Worm (Caenorhabditis elegans): ENCODE measurements around the gene cul-5.

Gene cul-5

DNA sequence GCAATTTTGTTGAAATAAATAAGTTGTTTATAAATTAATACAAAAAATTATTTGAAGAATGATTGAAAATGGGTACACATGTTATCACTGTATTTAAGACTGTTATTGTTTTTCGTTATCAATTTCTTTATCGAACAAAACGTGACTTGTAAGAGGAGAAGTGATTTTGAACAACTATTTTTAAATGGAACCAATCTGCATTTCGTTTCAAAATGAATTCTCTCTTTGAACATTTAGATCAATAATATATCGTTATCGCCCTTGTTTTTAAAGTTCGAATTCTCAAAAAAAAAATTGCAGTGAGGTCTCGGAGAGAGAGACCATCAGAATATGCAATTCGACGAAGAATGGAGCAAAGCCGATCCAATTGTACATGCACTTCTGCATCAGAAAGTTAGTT, at the start of gene cul-5:
Gene cul-5 (plus strand): TSS at position 301 of the 400 bp plus-strand sequence.
- TF ChIP-seq unc-62 (GFP tag; optimal IDR thresholded peaks at IDR 0.05), result no peak

DNA sequence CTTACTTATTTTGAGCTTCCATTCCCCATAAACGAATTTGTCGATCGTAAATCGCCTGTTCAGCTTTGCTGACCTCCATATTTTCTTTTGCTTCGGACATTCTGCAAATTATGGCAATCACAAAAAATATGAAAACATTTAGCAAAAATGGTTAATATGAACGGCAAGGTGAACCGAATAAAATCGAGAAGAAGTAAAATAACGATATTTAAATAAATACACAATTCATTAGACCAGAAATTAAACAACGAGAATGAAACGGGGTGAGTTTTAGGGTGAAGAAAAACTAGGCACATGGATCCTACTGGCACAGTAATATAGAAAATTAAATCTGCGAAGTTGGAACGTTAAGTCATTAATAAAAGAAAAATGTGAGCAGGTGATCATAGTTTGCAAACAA, 49.1 kb upstream of the cul-5 start, which contains the start of gene aos-1:
Gene aos-1 (minus strand): TSS at position 101 of the 400 bp plus-strand sequence.
- no peak for TF ChIP-seq unc-62 (GFP tag; optimal IDR thresholded peaks at IDR 0.05)

ce11 chrV:10133277-10133676, 46.1 kb upstream of the cul-5 start:
- TF ChIP-seq unc-62 (GFP tag; optimal IDR thresholded peaks at IDR 0.05), result no peak

DNA sequence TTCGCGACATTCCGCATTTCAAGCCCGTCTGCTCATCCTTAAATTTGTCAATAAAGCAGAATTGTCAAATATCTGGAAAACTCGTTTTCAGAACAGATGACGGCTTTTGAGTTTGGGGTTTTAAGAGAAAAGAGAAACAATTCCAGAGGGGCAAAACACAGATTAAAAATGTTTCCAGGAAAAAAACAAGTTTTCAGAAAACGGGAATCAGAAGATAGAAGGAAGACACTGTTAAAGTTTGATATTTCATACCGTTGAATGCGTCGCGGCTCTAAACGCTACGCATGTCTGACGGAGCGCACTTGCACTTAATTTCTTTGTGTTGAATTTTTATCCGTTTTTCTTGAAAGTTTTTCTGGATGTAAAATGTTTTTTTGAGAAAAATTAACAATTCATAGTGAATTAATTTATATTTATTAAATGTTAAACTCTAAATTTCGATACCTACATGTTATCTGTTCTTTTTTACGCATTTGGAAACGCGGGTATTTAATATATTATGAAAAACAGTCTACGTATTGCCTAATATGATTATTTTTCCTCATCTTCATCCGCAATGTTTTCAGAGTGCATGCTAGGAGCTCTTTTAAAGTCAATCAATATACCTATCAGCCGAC, 45.1 kb upstream of the cul-5 start, which contains the start of the genes C08B6.18, wdr-20 and C08B6.8:
Gene C08B6.18 (minus strand): TSS at position 51 of the 617 bp plus-strand sequence.
Gene wdr-20 (minus strand): TSS at position 82 of the 617 bp plus-strand sequence.
Gene C08B6.8 (plus strand): TSS at position 567 of the 617 bp plus-strand sequence.
- no peak for TF ChIP-seq unc-62 (GFP tag; optimal IDR thresholded peaks at IDR 0.05)

ce11 chrV:10145653-10146052, 33.7 kb upstream of the cul-5 start, which contains the start of gene C51E3.9:
Gene C51E3.9 (plus strand): TSS chrV:10145953.
- TF ChIP-seq unc-62 (GFP tag; optimal IDR thresholded peaks at IDR 0.05), result no peak

- TF ChIP-seq unc-62 (GFP tag; optimal IDR thresholded peaks at IDR 0.05), result no peak
These were observed 32.5 kb upstream of the cul-5 start for ce11 chrV:10146787-10147186.

- TF ChIP-seq unc-62 (GFP tag; optimal IDR thresholded peaks at IDR 0.05), result no peak
These were observed 31.0 kb upstream of the cul-5 start, which contains the start of gene srsx-26 for ce11 chrV:10148352-10148751. Gene srsx-26 (plus strand): TSS chrV:10148652.

ce11 chrV:10149728-10150127, 29.6 kb upstream of the cul-5 start, which contains the start of gene srsx-27:
Gene srsx-27 (plus strand): TSS chrV:10150028.
- no peak for TF ChIP-seq unc-62 (GFP tag; optimal IDR thresholded peaks at IDR 0.05)

DNA sequence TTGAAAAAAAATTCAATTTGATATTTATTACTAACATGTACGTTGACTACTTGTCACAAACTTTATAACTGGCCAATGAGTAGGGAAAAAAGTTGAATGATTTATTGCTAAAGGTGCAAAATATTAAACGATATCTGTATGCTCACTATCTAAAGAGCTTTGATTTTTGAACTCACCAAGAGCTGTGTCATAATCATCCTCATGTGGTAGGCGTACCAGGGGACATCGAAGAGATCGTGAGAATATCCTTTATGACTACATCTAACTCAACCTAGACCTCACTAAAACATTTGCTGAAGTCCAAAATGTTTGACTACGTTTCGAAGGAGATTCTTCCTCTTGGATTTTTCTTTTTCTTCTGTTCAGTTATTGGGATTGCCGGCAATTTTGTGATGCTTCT, 27.1 kb upstream of the cul-5 start, which contains the start of gene srsx-28:
Gene srsx-28 (plus strand): TSS at position 301 of the 400 bp plus-strand sequence.
- no peak for TF ChIP-seq unc-62 (GFP tag; optimal IDR thresholded peaks at IDR 0.05)

DNA sequence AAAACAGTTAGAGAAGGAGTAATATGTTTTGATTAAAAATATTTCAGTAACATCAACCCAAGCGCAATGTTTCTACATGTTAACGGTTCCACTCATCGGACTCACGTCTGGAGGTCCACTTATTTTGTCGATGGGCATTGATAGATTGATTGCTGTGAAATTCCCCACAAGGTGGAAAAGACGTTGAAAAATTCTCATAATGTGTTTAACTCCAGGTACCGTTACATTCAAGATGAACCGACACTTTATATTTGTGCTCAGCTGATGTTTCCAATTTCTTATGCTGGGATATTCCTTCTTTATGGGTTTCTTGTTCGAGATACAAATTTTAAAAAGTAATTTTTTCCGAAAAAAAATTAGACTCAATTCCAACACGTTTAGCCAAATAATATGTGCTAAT, 26.3 kb upstream of the cul-5 start:
- TF ChIP-seq unc-62 (GFP tag; optimal IDR thresholded peaks at IDR 0.05), result no peak

ce11 chrV:10154698-10155097, 24.6 kb upstream of the cul-5 start, which contains the start of gene srsx-29:
Gene srsx-29 (plus strand): TSS chrV:10154998.
- no peak for TF ChIP-seq unc-62 (GFP tag; optimal IDR thresholded peaks at IDR 0.05)

ce11 chrV:10158528-10158927, 20.8 kb upstream of the cul-5 start, which contains the start of gene srsx-30:
Gene srsx-30 (plus strand): TSS chrV:10158828.
- no peak for TF ChIP-seq unc-62 (GFP tag; optimal IDR thresholded peaks at IDR 0.05)

- no peak for TF ChIP-seq unc-62 (GFP tag; optimal IDR thresholded peaks at IDR 0.05)
These were observed 19.4 kb upstream of the cul-5 start for ce11 chrV:10159972-10160371.

DNA sequence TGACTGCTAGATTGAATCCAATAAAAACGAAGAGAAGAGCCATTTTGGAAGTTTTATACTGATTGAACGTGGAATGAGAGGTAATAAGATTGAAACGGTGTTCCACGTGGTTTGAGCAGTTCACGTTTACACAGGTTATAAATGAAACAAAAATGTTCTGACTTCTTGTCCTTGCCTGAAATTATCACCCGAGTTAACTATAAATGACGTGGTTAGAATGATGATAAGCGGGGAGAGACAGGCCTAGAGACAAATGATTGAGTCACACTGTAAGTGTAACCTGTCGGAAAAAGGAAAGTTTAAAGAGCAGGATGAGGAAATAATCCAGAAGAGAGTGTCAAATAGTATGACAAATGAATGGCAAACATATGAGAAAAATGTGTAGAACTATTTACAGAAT, 18.4 kb upstream of the cul-5 start, which contains the start of gene C51E3.10:
Gene C51E3.10 (minus strand): TSS at position 181 of the 400 bp plus-strand sequence.
- TF ChIP-seq unc-62 (GFP tag; optimal IDR thresholded peaks at IDR 0.05), result no peak

ce11 chrV:10166368-10166767, 13.0 kb upstream of the cul-5 start, which contains the start of gene C51E3.6:
Gene C51E3.6 (minus strand): TSS chrV:10166468.
- no peak for TF ChIP-seq unc-62 (GFP tag; optimal IDR thresholded peaks at IDR 0.05)

DNA sequence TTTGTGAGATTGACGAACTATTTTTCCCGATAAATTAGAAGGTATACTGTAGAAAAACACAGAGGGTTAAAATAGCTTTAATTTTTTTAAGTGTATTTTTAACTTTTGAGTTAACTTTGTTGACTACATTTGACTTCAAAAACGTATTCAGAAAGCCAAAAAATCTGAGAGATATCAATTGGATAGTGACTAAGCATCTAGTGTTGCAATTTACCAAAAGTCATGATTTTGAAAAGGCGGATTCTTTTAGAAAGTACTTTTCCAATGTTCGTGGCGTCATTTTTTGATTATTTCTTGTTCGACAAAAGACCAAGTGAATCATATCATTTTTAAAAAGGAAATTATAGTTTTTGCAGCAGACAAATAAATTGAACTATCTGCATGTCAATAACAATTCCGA, 10.5 kb upstream of the cul-5 start:
- no peak for TF ChIP-seq unc-62 (GFP tag; optimal IDR thresholded peaks at IDR 0.05)

ce11 chrV:10173653-10174052, 5.7 kb upstream of the cul-5 start, which contains the start of gene egl-3:
Gene egl-3 (minus strand): TSS chrV:10173753.
- TF ChIP-seq unc-62 (GFP tag; optimal IDR thresholded peaks at IDR 0.05), result no peak
